Worm (Caenorhabditis elegans): Measurements from ENCODE around the gene idi-1.

ce11 chrIII:8067798-8068197 lies 23.7 kb upstream of the idi-1 start:
- TF ChIP-seq lin-13 (GFP tag; optimal IDR thresholded peaks at IDR 0.05) (no peak), alr-1 (tag; optimal IDR thresholded peaks at IDR 0.05; ENCODE audit: borderline replicate concordance) (no peak), efl-1 (optimal IDR thresholded peaks at IDR 0.05) (no peak), efl-1 (GFP tag; optimal IDR thresholded peaks at IDR 0.05 in 1 of 2) (no peak), unc-62 (GFP tag; optimal IDR thresholded peaks at IDR 0.05) (no peak), lsy-2 (tag; optimal IDR thresholded peaks at IDR 0.05) (no peak), ceh-82 (tag; optimal IDR thresholded peaks at IDR 0.05) (no peak), rnt-1 (tag; optimal IDR thresholded peaks at IDR 0.05) (no peak), unc-130 (tag; optimal IDR thresholded peaks at IDR 0.05) (no peak), nhr-77 (tag; optimal IDR thresholded peaks at IDR 0.05) (no peak)

Measured in whole organism, L1 larva.